Worm (Caenorhabditis elegans) whole organism, midembryonic: ENCODE results near the gene alkb-1.
A peak's percentile ranks its signal among the peaks of the same experiment; 100 is the strongest.

Source experiments
- T22C8.4 ChIP-seq: fragments of 200-800 bp; sonication (Bioruptor generic); IDR thresholded peaks from 2 replicates; pipeline ENCODE4 v1.3.6; 2022; ENCODE audit warnings: missing genetic modification characterization, missing compliant biosample characterization
- cog-1 ChIP-seq: sonication (generic microtip); optimal IDR thresholded peaks from 2 replicates; lab custom pipeline; 2016; ENCODE audit warnings: missing genetic modification characterization, missing compliant biosample characterization
- ref-1 ChIP-seq: fragments of 200-800 bp; sonication (Bioruptor generic); conservative IDR thresholded peaks from 2 replicates; pipeline ENCODE4 v1.3.6; 2022; ENCODE audit warnings: missing genetic modification reagents, missing genetic modification characterization, missing compliant biosample characterization
- tab-1 ChIP-seq: fragments of 200-800 bp; sonication (Bioruptor generic); IDR thresholded peaks from 2 replicates; pipeline ENCODE4 v1.3.6; 2022; ENCODE audit warnings: missing genetic modification characterization, missing compliant biosample characterization

ce11 chrII:1412359-1412907 is at the start of gene alkb-1:
- TF ChIP-seq T22C8.4 (GFP tag; lab: Robert Waterston, UW) (peak; percentile 45; the same call in 1 of the 2 replicates), tab-1 (no peak), ref-1 (no peak), cog-1 (tag; lab: Kevin White, UChicago) (no peak)
